Fruit fly (Drosophila melanogaster) whole organism, embryonic: ENCODE measurements around the gene CG6168.
A peak's percentile ranks its signal among the peaks of the same experiment; 100 is the strongest.

Experiments used
- Awh ChIP-seq: fragments of 200-800 bp; sonication (Bioruptor generic); IDR thresholded peaks from 2 replicates; pipeline ENCODE4, ENCODE4 v1.3.6; 2022; ENCODE audit warnings: missing biosample characterization, missing genetic modification characterization
- BEAF-32 ChIP-seq: fragments of 200-800 bp; sonication (Bioruptor generic); optimal IDR thresholded peaks from 3 replicates; lab custom pipeline; 2017; ENCODE audit warnings: missing biosample characterization, missing genetic modification characterization, mild to moderate bottlenecking, moderate library complexity, missing genetic modification reagents
- Bteb2 ChIP-seq: fragments of 200-800 bp; sonication (Bioruptor generic); optimal IDR thresholded peaks from 2 replicates; lab custom pipeline; 2016; ENCODE audit warnings: missing biosample characterization, missing genetic modification characterization
- CG10274 ChIP-seq: fragments of 200-800 bp; sonication (Bioruptor generic); optimal IDR thresholded peaks from 3 replicates; lab custom pipeline; 2017; ENCODE audit warnings: missing biosample characterization, mild to moderate bottlenecking, missing genetic modification characterization
- CG11093 ChIP-seq: fragments of 200-800 bp; sonication (Bioruptor generic); IDR thresholded peaks from 3 replicates; pipeline ENCODE4 v1.3.6; 2022; ENCODE audit warnings: missing biosample characterization, missing genetic modification characterization
- CG12299 ChIP-seq: fragments of 200-800 bp; sonication (Bioruptor generic); optimal IDR thresholded peaks from 2 replicates; lab custom pipeline; 2018; ENCODE audit warnings: missing biosample characterization, mild to moderate bottlenecking, missing genetic modification characterization
- CG12391 ChIP-seq: fragments of 200-800 bp; sonication (Bioruptor generic); optimal IDR thresholded peaks from 3 replicates; lab custom pipeline; 2018; ENCODE audit warnings: missing biosample characterization, mild to moderate bottlenecking, missing genetic modification characterization, moderate library complexity
- CG13624 ChIP-seq: fragments of 200-800 bp; sonication (Bioruptor generic); optimal IDR thresholded peaks from 2 replicates; lab custom pipeline; 2016; ENCODE audit warnings: missing biosample characterization, missing genetic modification characterization
- CG1792 ChIP-seq: fragments of 200-800 bp; sonication (Bioruptor generic); optimal IDR thresholded peaks from 2 replicates; lab custom pipeline; 2016; ENCODE audit warnings: missing biosample characterization, missing genetic modification characterization
- CG18764 ChIP-seq: fragments of 200-800 bp; sonication (Bioruptor generic); optimal IDR thresholded peaks from 3 replicates; lab custom pipeline; 2016; ENCODE audit warnings: missing biosample characterization, missing genetic modification characterization
- CG6254 ChIP-seq: fragments of 200-800 bp; sonication (Bioruptor generic); optimal IDR thresholded peaks from 3 replicates; lab custom pipeline; 2017; ENCODE audit warnings: mild to moderate bottlenecking, missing biosample characterization, missing genetic modification reagents, missing genetic modification characterization
- CG7839 ChIP-seq: fragments of 200-800 bp; sonication (Bioruptor generic); optimal IDR thresholded peaks from 3 replicates; lab custom pipeline; 2018; ENCODE audit warnings: missing biosample characterization, mild to moderate bottlenecking, missing genetic modification characterization, moderate library complexity
- HLHmδ ChIP-seq: fragments of 200-800 bp; sonication (Bioruptor generic); optimal IDR thresholded peaks from 2 replicates; lab custom pipeline; 2018; ENCODE audit warnings: missing biosample characterization, mild to moderate bottlenecking, missing genetic modification characterization, moderate library complexity
- HmgD ChIP-seq: fragments of 200-800 bp; sonication (Bioruptor generic); optimal IDR thresholded peaks from 3 replicates; lab custom pipeline; 2016; ENCODE audit warnings: missing biosample characterization, missing genetic modification characterization
- Hr39 ChIP-seq: fragments of >200 bp; optimal IDR thresholded peaks from 2 replicates; lab custom pipeline; 2017
- MESR4 ChIP-seq: fragments of 200-800 bp; sonication (Bioruptor generic); optimal IDR thresholded peaks from 2 replicates; lab custom pipeline; 2018; ENCODE audit warnings: missing biosample characterization, mild to moderate bottlenecking, missing genetic modification characterization, moderate library complexity
- Mad ChIP-seq: fragments of 200-800 bp; sonication (Bioruptor generic); optimal IDR thresholded peaks from 2 replicates; lab custom pipeline; 2016; ENCODE audit warnings: missing biosample characterization, missing genetic modification characterization
- Mrtf ChIP-seq: fragments of 200-800 bp; sonication (Bioruptor generic); IDR thresholded peaks from 3 replicates; pipeline ENCODE4 v1.3.6; 2022; ENCODE audit warnings: missing biosample characterization, missing genetic modification characterization
- Nf-YB ChIP-seq: fragments of 200-800 bp; sonication (Bioruptor generic); optimal IDR thresholded peaks from 3 replicates; lab custom pipeline; 2019; ENCODE audit warnings: missing biosample characterization, mild to moderate bottlenecking, missing genetic modification characterization, moderate library complexity
- Oli ChIP-seq: fragments of 200-800 bp; sonication (Bioruptor generic); optimal IDR thresholded peaks from 2 replicates; lab custom pipeline; 2018; ENCODE audit warnings: missing biosample characterization, mild to moderate bottlenecking, missing genetic modification characterization, moderate library complexity
- Optix ChIP-seq: fragments of 200-800 bp; sonication (Bioruptor generic); IDR thresholded peaks from 3 replicates; pipeline ENCODE4 v1.3.6; 2022; ENCODE audit warnings: missing biosample characterization, missing genetic modification characterization
- Ptx1 ChIP-seq: fragments of 200-800 bp; sonication (Bioruptor generic); IDR thresholded peaks from 2 replicates; pipeline ENCODE4 v1.3.6; 2022; ENCODE audit warnings: missing biosample characterization, missing genetic modification characterization
- Ravus ChIP-seq: fragments of 200-800 bp; sonication (Bioruptor generic); IDR thresholded peaks from 2 replicates; pipeline ENCODE4 v1.3.6; 2022; ENCODE audit warnings: missing biosample characterization, missing genetic modification characterization
- Six4 ChIP-seq: fragments of 200-800 bp; sonication (Bioruptor generic); optimal IDR thresholded peaks from 2 replicates; lab custom pipeline; 2016; ENCODE audit warnings: missing biosample characterization, missing genetic modification characterization
- Sry-δ ChIP-seq: fragments of 200-800 bp; sonication (Bioruptor generic); optimal IDR thresholded peaks from 2 replicates; lab custom pipeline; 2016; ENCODE audit warnings: missing biosample characterization, missing genetic modification characterization
- Stat92E ChIP-seq, 3 experiments: fragments of >200 bp in 2 of 3; fragments of 200-800 bp in 1 of 3; sonication (Bioruptor generic) in 1 of 3; optimal IDR thresholded peaks; 2 replicates each; lab custom pipeline; 2017 to 2019; ENCODE audit warnings: missing biosample characterization in 3 of 3, missing genetic modification characterization in 3 of 3, mild to moderate bottlenecking in 1 of 3, moderate library complexity in 1 of 3
- Usf ChIP-seq: fragments of 200-800 bp; sonication (Bioruptor generic); optimal IDR thresholded peaks from 2 replicates; lab custom pipeline; 2017; ENCODE audit warnings: missing genotype, missing biosample characterization, missing genetic modification characterization
- abd-A ChIP-seq: fragments of 200-800 bp; sonication (Bioruptor generic); optimal IDR thresholded peaks from 3 replicates; lab custom pipeline; 2019; ENCODE audit warnings: missing biosample characterization, mild to moderate bottlenecking, missing genetic modification characterization, moderate library complexity
- ap ChIP-seq: fragments of 200-800 bp; sonication (Bioruptor generic); IDR thresholded peaks from 2 replicates; pipeline ENCODE4 v1.3.6; 2022; ENCODE audit warnings: missing biosample characterization, missing genetic modification characterization
- bbx ChIP-seq: fragments of 200-800 bp; sonication (Bioruptor generic); IDR thresholded peaks from 2 replicates; pipeline ENCODE4 v1.3.6; 2022; ENCODE audit warnings: missing biosample characterization, missing genetic modification characterization; ENCODE audit not compliant: partially characterized antibody
- cad ChIP-seq: fragments of >200 bp; optimal IDR thresholded peaks from 2 replicates; lab custom pipeline; 2017; ENCODE audit warnings: missing biosample characterization, missing genetic modification characterization
- caup ChIP-seq: fragments of 200-800 bp; sonication (Bioruptor generic); optimal IDR thresholded peaks from 3 replicates; lab custom pipeline; 2017; ENCODE audit warnings: missing biosample characterization, mild to moderate bottlenecking, missing genetic modification characterization, moderate library complexity; ENCODE audit not compliant: severe bottlenecking
- ci ChIP-seq: fragments of 200-800 bp; sonication (Bioruptor generic); IDR thresholded peaks from 3 replicates; pipeline ENCODE4 v1.3.6; 2022; ENCODE audit warnings: missing biosample characterization, missing genetic modification characterization
- corto ChIP-seq: fragments of 200-800 bp; sonication (Bioruptor generic); optimal IDR thresholded peaks from 2 replicates; lab custom pipeline; 2016; ENCODE audit warnings: missing biosample characterization, mild to moderate bottlenecking, missing genetic modification characterization, moderate library complexity
- cwo ChIP-seq: fragments of 200-800 bp; sonication (Bioruptor generic); optimal IDR thresholded peaks from 3 replicates; lab custom pipeline; 2017; ENCODE audit warnings: missing biosample characterization, missing genetic modification characterization, mild to moderate bottlenecking, moderate library complexity, missing genetic modification reagents
- da ChIP-seq: fragments of 200-800 bp; sonication (Bioruptor generic); optimal IDR thresholded peaks from 2 replicates; lab custom pipeline; 2016; ENCODE audit warnings: missing biosample characterization, missing genetic modification characterization
- dmrt11E ChIP-seq: fragments of 200-800 bp; sonication (Bioruptor generic); optimal IDR thresholded peaks from 3 replicates; lab custom pipeline; 2018; ENCODE audit warnings: missing biosample characterization, mild to moderate bottlenecking, missing genetic modification characterization, moderate library complexity
- ems ChIP-seq: fragments of 200-800 bp; sonication (Bioruptor generic); optimal IDR thresholded peaks from 3 replicates; lab custom pipeline; 2016; ENCODE audit warnings: missing biosample characterization, missing genetic modification characterization
- eve ChIP-seq, 2 experiments: fragments of >200 bp; optimal IDR thresholded peaks; 2 replicates each; lab custom pipeline; 2017; ENCODE audit warnings: missing biosample characterization in 2 of 2, missing genetic modification characterization in 2 of 2
- ftz-f1 ChIP-seq: fragments of 200-800 bp; sonication (Bioruptor generic); optimal IDR thresholded peaks from 2 replicates; lab custom pipeline; 2016; ENCODE audit warnings: missing biosample characterization, missing genetic modification characterization
- gem ChIP-seq: fragments of 200-800 bp; sonication (Bioruptor generic); optimal IDR thresholded peaks from 2 replicates; lab custom pipeline; 2019; ENCODE audit warnings: missing biosample characterization, mild to moderate bottlenecking, missing genetic modification characterization, moderate library complexity
- gro ChIP-seq: fragments of 200-800 bp; sonication (Bioruptor generic); optimal IDR thresholded peaks from 2 replicates; lab custom pipeline; 2016; ENCODE audit warnings: missing biosample characterization, missing genetic modification characterization
- hkb ChIP-seq, 2 experiments: fragments of 200-800 bp in 1 of 2; fragments of >200 bp in 1 of 2; sonication (Bioruptor generic) in 1 of 2; IDR thresholded peaks in 1 of 2; optimal IDR thresholded peaks in 1 of 2; 2 replicates each; pipeline versions ENCODE4 v1.3.6 to Lab custom; 2017 to 2022; ENCODE audit warnings: missing biosample characterization in 1 of 2, missing genetic modification characterization in 1 of 2
- inv ChIP-seq: fragments of 200-800 bp; sonication (Bioruptor generic); IDR thresholded peaks from 2 replicates; pipeline ENCODE4 v1.3.6; 2022; ENCODE audit warnings: missing biosample characterization, missing genetic modification characterization; ENCODE audit not compliant: partially characterized antibody
- klu ChIP-seq: fragments of 200-800 bp; sonication (Bioruptor generic); IDR thresholded peaks from 2 replicates; pipeline ENCODE4 v1.3.6; 2022; ENCODE audit warnings: missing biosample characterization, missing genetic modification characterization
- schlank ChIP-seq: fragments of 200-800 bp; sonication (Bioruptor generic); optimal IDR thresholded peaks from 2 replicates; lab custom pipeline; 2018; ENCODE audit warnings: missing biosample characterization, mild to moderate bottlenecking, missing genetic modification characterization
- wek ChIP-seq: fragments of 200-800 bp; sonication (Bioruptor generic); optimal IDR thresholded peaks from 3 replicates; lab custom pipeline; 2018; ENCODE audit warnings: missing biosample characterization, mild to moderate bottlenecking, missing genetic modification characterization, moderate library complexity
- yki ChIP-seq: fragments of >200 bp; optimal IDR thresholded peaks from 3 replicates; lab custom pipeline; 2018
- zen ChIP-seq: fragments of 200-800 bp; sonication (Bioruptor generic); optimal IDR thresholded peaks from 3 replicates; lab custom pipeline; 2018; ENCODE audit warnings: missing biosample characterization, mild to moderate bottlenecking, missing genetic modification characterization, moderate library complexity

The CG6168 gene

DNA sequence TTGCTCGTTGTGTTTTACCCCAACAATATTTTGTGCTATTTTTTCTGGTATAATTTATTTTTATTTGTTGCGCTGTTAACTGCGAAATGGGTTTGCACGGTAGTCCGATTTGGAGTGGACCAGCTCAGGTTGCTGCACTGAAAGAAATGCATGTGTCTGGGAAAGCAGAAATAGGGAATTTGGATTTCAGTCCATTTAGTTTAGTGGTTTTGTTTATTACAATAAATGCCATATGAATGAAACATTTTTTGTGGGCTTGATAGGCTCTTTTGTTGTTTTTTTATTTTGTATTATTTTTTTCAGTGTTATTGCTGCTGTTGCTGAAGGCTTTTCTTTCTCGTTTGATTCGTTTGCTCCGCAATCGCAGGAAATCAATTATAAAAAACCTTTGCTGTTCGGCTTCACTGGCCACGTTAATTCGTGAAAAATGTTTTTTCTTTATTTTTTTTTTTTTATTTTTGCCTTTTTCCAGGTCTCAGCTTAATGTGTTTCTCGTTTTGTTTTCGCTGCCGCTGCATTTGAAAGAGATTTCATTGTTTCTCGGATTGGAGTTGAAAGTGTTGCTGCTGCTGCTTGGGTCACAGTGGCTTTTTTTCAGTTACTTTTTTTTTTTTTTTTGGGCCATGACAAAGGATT lies 4.3 kb upstream of the CG6168 start (continued):
- TF ChIP-seq bbx (GFP tag; lab: Robert Waterston, UW) (no peak), inv (GFP tag; lab: Robert Waterston, UW) (no peak), CG12391 (tag; lab: Kevin White, UChicago) (peak; percentile 77), CG13624 (GFP tag; lab: Kevin White, UChicago) (peak; percentile 68), da (GFP tag; lab: Kevin White, UChicago) (peak; percentile 71), Oli (tag; lab: Kevin White, UChicago) (peak; percentile 84), CG10274 (GFP tag; lab: Kevin White, UChicago) (no peak), CG18764 (GFP tag; lab: Kevin White, UChicago) (peak; percentile 67), BEAF-32 (no peak), Mrtf (peak; percentile 67; the same call in 2 of the 3 replicates), ftz-f1 (GFP tag; lab: Kevin White, UChicago) (no peak), MESR4 (GFP tag; lab: Kevin White, UChicago) (no peak), Optix (peak; percentile 63; the same call in 2 of the 3 replicates), HmgD (GFP tag; lab: Kevin White, UChicago) (peak; percentile 39), CG7839 (tag; lab: Kevin White, UChicago) (peak; percentile 82), CG11093 (GFP tag; lab: Robert Waterston, UW) (peak; percentile 46; the same call in 1 of the 3 replicates), Stat92E (GFP tag; optimal IDR thresholded peaks at IDR 0.05; lab: Kevin White, UChicago) (no peak), cad (GFP tag; lab: Kevin White, UChicago) (no peak), Six4 (GFP tag; lab: Kevin White, UChicago) (peak; percentile 66), Ravus (GFP tag; lab: Robert Waterston, UW) (peak; percentile 19; the same call in 1 of the 2 replicates), gro (GFP tag; lab: Kevin White, UChicago) (no peak), CG12299 (tag; lab: Kevin White, UChicago) (no peak), ci (GFP tag; lab: Robert Waterston, UW) (peak; percentile 92), caup (peak; percentile 46), Nf-YB (GFP tag; lab: Kevin White, UChicago) (peak; percentile 48), ap (GFP tag; lab: Robert Waterston, UW) (peak; percentile 80), Bteb2 (GFP tag; lab: Kevin White, UChicago) (peak; percentile 58), klu (no peak), Mad (GFP tag; lab: Kevin White, UChicago) (peak; percentile 67), Hr39 (no peak), Awh (peak; percentile 50; the same call in 1 of the 2 replicates), cwo (GFP tag; lab: Kevin White, UChicago) (peak; percentile 46), schlank (tag; lab: Kevin White, UChicago) (no peak), Ptx1 (GFP tag; lab: Robert Waterston, UW) (peak; percentile 73), ems (GFP tag; lab: Kevin White, UChicago) (peak; percentile 71), Usf (GFP tag; lab: Kevin White, UChicago) (peak; percentile 8), eve (GFP tag; optimal IDR thresholded peaks at IDR 0.05; lab: Kevin White, UChicago) (peak in 1 of 2 experiments; percentile 91), zen (tag; lab: Kevin White, UChicago) (peak; percentile 84), dmrt11E (tag; lab: Kevin White, UChicago) (peak; percentile 84), CG6254 (GFP tag; lab: Kevin White, UChicago) (peak; percentile 81), gem (tag; lab: Kevin White, UChicago) (peak; percentile 84), corto (GFP tag; lab: Kevin White, UChicago) (peak; percentile 82), wek (peak; percentile 24), HLHmδ (no peak), yki (lab: Kevin White, UChicago) (no peak), CG1792 (GFP tag; lab: Kevin White, UChicago) (peak; percentile 59), Sry-δ (GFP tag; lab: Kevin White, UChicago) (peak; percentile 47), hkb (optimal IDR thresholded peaks at IDR 0.05; lab: Kevin White, UChicago) (no peak), hkb (GFP tag; IDR thresholded peaks at IDR 0.05; lab: Robert Waterston, UW) (peak; percentile 79), abd-A (tag; lab: Kevin White, UChicago) (no peak)
